Fruit fly (Drosophila melanogaster): ENCODE measurements around the gene CG13733.

CG13733 gene

DNA sequence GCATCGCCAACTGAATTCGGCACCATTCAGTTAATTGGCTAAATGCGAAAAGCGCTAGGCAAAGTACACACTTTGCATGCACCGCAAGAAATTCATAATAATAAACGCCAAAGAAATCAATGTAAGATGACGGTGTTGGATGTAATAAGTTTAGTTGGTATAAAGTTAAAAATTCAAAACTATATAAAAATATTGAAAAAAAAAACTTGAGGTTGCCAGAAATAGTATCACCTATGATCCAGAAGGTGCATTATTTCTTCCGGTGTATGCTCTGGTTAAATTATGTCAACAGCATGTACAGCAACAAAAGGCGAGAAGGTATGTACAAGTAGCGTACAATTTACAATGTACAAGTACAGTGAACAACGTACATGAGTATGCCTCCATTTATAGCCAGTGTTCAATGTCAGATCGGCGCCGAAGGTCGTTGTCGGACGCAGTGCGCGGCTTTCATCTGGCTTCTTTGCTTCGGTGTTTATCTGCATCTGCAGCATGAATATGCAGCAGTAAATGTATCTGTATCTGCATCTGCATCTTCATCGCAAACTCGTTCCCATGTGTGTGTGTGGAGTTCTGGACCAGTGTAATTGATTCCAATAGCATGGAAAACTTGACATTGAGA is 18.3 kb upstream of the CG13733 start (continued):
- TF ChIP-seq CG2712 (tag; optimal IDR thresholded peaks at IDR 0.05) (peak; percentile 9), row (GFP tag; IDR thresholded peaks at IDR 0.05) (peak; percentile 40; the same call in 2 of the 3 replicates), H2.0 (GFP tag; IDR thresholded peaks at IDR 0.05) (no peak), Ptx1 (GFP tag; IDR thresholded peaks at IDR 0.05) (peak; percentile 30; the same call in 1 of the 2 replicates), ci (GFP tag; IDR thresholded peaks at IDR 0.05) (peak; percentile 55; the same call in 1 of the 3 replicates), Oli (tag; optimal IDR thresholded peaks at IDR 0.05) (peak; percentile 38), Doc2 (GFP tag; IDR thresholded peaks at IDR 0.05) (no peak), dmrt11E (tag; optimal IDR thresholded peaks at IDR 0.05) (peak; percentile 21), bsh (GFP tag; optimal IDR thresholded peaks at IDR 0.05) (peak; percentile 39 to 49), CG17359 (tag; optimal IDR thresholded peaks at IDR 0.05) (peak; percentile 28), CG11695 (GFP tag; IDR thresholded peaks at IDR 0.05) (no peak), Abd-B (GFP tag; optimal IDR thresholded peaks at IDR 0.05) (peak; percentile 15), CG12391 (tag; optimal IDR thresholded peaks at IDR 0.05) (peak; percentile 30), CG4820 (GFP tag; optimal IDR thresholded peaks at IDR 0.05) (peak; percentile 31), ken (GFP tag; IDR thresholded peaks at IDR 0.05) (0 out of 3 replicates have a peak, but pooled peaks have one; percentile 10), prd (optimal IDR thresholded peaks at IDR 0.05) (no peak), prd (GFP tag; IDR thresholded peaks at IDR 0.05) (peak; percentile 32; the same call in 1 of the 3 replicates), lilli (GFP tag; optimal IDR thresholded peaks at IDR 0.05) (peak; percentile 4), CrebB (tag; optimal IDR thresholded peaks at IDR 0.05) (no peak), CG14710 (tag; optimal IDR thresholded peaks at IDR 0.05) (peak; percentile 8), CG10979 (tag; optimal IDR thresholded peaks at IDR 0.05) (peak; percentile 35), Antp (GFP tag; optimal IDR thresholded peaks at IDR 0.05) (no peak), CG15269 (tag; optimal IDR thresholded peaks at IDR 0.05) (peak; percentile 1), CG5245 (GFP tag; optimal IDR thresholded peaks at IDR 0.05) (peak; percentile 23), stc (GFP tag; IDR thresholded peaks at IDR 0.05) (peak; percentile 27; the same call in 1 of the 2 replicates), gem (tag; optimal IDR thresholded peaks at IDR 0.05) (peak; percentile 58), CG2875 (GFP tag; optimal IDR thresholded peaks at IDR 0.05) (peak; percentile 1), Atf-2 (GFP tag; optimal IDR thresholded peaks at IDR 0.05) (peak; percentile 19), CG2678 (tag; optimal IDR thresholded peaks at IDR 0.05) (peak; percentile 28), phol (tag; optimal IDR thresholded peaks at IDR 0.05) (peak; percentile 53), nom (GFP tag; optimal IDR thresholded peaks at IDR 0.05) (peak; percentile 54), Neu2 (GFP tag; optimal IDR thresholded peaks at IDR 0.05; ENCODE audit: borderline replicate concordance) (no peak), CG7839 (tag; optimal IDR thresholded peaks at IDR 0.05) (peak; percentile 51), bcd (GFP tag; optimal IDR thresholded peaks at IDR 0.05) (no peak), nmo (GFP tag; optimal IDR thresholded peaks at IDR 0.05) (peak; percentile 28), Drgx (GFP tag; IDR thresholded peaks at IDR 0.05) (peak; percentile 76), fd96Cb (tag; optimal IDR thresholded peaks at IDR 0.05) (peak; percentile 27), Sox100B (GFP tag; optimal IDR thresholded peaks at IDR 0.05) (peak; percentile 15), Taf1 (GFP tag; IDR thresholded peaks at IDR 0.05) (no peak), Aef1 (GFP tag; IDR thresholded peaks at IDR 0.05) (0 out of 3 replicates have a peak, but pooled peaks have one; percentile 12)

DNA sequence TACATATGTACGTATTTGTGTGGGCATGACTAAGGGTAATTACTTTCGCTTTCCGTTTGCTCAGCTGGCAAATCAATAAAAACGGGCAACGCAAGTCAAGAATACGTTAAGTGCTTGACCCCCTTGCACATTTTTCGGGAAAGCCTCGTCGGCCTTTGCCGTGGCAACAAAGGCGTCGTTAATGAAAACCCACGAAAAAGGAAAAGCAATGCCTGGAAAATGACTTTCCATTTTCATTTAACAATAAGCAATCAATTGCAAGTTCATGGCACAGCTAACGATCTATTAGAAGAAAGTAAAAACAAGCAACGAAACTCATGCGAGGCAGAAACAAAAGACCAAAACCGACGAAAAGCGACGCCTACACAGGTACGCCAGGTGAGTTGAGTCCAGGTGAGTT is 17.3 kb upstream of the CG13733 start:
- 0 out of 3 replicates have a peak, but pooled peaks have one; percentile 15 for TF ChIP-seq sr (GFP tag; IDR thresholded peaks at IDR 0.05)
- peak; percentile 11; the same call in 1 of the 2 replicates for TF ChIP-seq onecut (GFP tag; IDR thresholded peaks at IDR 0.05)
- peak; percentile 12 for TF ChIP-seq kni (GFP tag; optimal IDR thresholded peaks at IDR 0.05)
- peak; percentile 50 for TF ChIP-seq sens (GFP tag)
- TF ChIP-seq CG2202 (tag; optimal IDR thresholded peaks at IDR 0.05) = no peak
- TF ChIP-seq Blimp-1 (GFP tag; optimal IDR thresholded peaks at IDR 0.05) = peak; percentile 95
- TF ChIP-seq cg (GFP tag; optimal IDR thresholded peaks at IDR 0.05) = peak; percentile 34
- TF ChIP-seq lov (optimal IDR thresholded peaks at IDR 0.05) = no peak
- TF ChIP-seq lov (GFP tag; IDR thresholded peaks at IDR 0.05) = no peak
- TF ChIP-seq Kr (GFP tag; optimal IDR thresholded peaks at IDR 0.05) = peak; percentile 7
- no peak for TF ChIP-seq CG2712 (tag; optimal IDR thresholded peaks at IDR 0.05)
- no peak for TF ChIP-seq zen2 (GFP tag; IDR thresholded peaks at IDR 0.05; ENCODE audit: partially characterized antibody)
- TF ChIP-seq CG2199 (GFP tag; IDR thresholded peaks at IDR 0.05) = no peak
